Fruit fly (Drosophila melanogaster) whole organism, pupa: Measurements from ENCODE around the gene gish.

ENCODE experiments used
- CG12605 ChIP-seq: fragments of 200-800 bp; sonication (Bioruptor generic); IDR thresholded peaks from 2 replicates; pipeline ENCODE4 v1.3.6; 2022; ENCODE audit warnings: missing biosample characterization, missing genetic modification characterization
- CG13204 ChIP-seq: fragments of 200-800 bp; sonication (Bioruptor generic); optimal IDR thresholded peaks from 2 replicates; lab custom pipeline; 2018; ENCODE audit warnings: missing biosample characterization, mild to moderate bottlenecking, missing genetic modification characterization, moderate library complexity
- CG17806 ChIP-seq: fragments of 200-800 bp; sonication (Bioruptor generic); optimal IDR thresholded peaks from 2 replicates; lab custom pipeline; 2018; ENCODE audit warnings: missing biosample characterization, mild to moderate bottlenecking, missing genetic modification characterization, moderate library complexity
- CG32121 ChIP-seq: fragments of 200-800 bp; sonication (Bioruptor generic); IDR thresholded peaks from 2 replicates; pipeline ENCODE4 v1.3.6; 2022; ENCODE audit warnings: missing biosample characterization, missing genetic modification characterization
- CG34367 ChIP-seq: fragments of 200-800 bp; sonication (Bioruptor generic); optimal IDR thresholded peaks from 2 replicates; lab custom pipeline; 2018; ENCODE audit warnings: missing biosample characterization, mild to moderate bottlenecking, missing genetic modification characterization
- CG4496 ChIP-seq: fragments of 200-800 bp; sonication (Bioruptor generic); IDR thresholded peaks from 3 replicates; pipeline ENCODE4 v1.3.6; 2022; ENCODE audit warnings: missing biosample characterization, missing genetic modification characterization
- CG8301 ChIP-seq: fragments of 200-800 bp; sonication (Bioruptor generic); optimal IDR thresholded peaks from 2 replicates; lab custom pipeline; 2018; ENCODE audit warnings: missing biosample characterization, mild to moderate bottlenecking, missing genetic modification characterization
- CG9948 ChIP-seq: fragments of 200-800 bp; sonication (Bioruptor generic); optimal IDR thresholded peaks from 2 replicates; lab custom pipeline; 2018; ENCODE audit warnings: missing biosample characterization, mild to moderate bottlenecking, missing genetic modification characterization, moderate library complexity
- EcR ChIP-seq: fragments of 200-800 bp; sonication (Bioruptor generic); optimal IDR thresholded peaks from 3 replicates; lab custom pipeline; 2019; ENCODE audit warnings: missing biosample characterization, missing genetic modification characterization, mild to moderate bottlenecking, moderate library complexity, missing genetic modification reagents

dm6 chr3R:16310081-16310493 lies 37.8 kb downstream of the gish start:
- TF ChIP-seq CG8301 (tag; lab: Kevin White, UChicago): no peak
- no peak for TF ChIP-seq CG34367 (tag; lab: Kevin White, UChicago)
- no peak for TF ChIP-seq CG4496 (GFP tag; lab: Robert Waterston, UW)
- TF ChIP-seq CG12605: no peak
- TF ChIP-seq CG32121 (GFP tag; lab: Robert Waterston, UW): no peak
- no peak for TF ChIP-seq CG13204 (GFP tag; lab: Kevin White, UChicago)
- no peak for TF ChIP-seq CG17806 (tag; lab: Kevin White, UChicago)
- no peak for TF ChIP-seq EcR (GFP tag; lab: Kevin White, UChicago)
- TF ChIP-seq CG9948 (tag; lab: Kevin White, UChicago): no peak
